Worm (Caenorhabditis elegans) whole organism, early embryonic: ENCODE results near the gene R31.2.

ENCODE experiments used
- B0310.2 ChIP-seq: sonication (generic microtip); optimal IDR thresholded peaks from 2 replicates; lab custom pipeline; 2016; ENCODE audit warnings: mild to moderate bottlenecking, missing genetic modification characterization, missing compliant biosample characterization
- ceh-13 ChIP-seq: fragments of 200-800 bp; sonication (Bioruptor generic); optimal IDR thresholded peaks from 2 replicates; lab custom pipeline; 2018; ENCODE audit warnings: mild to moderate bottlenecking, missing genetic modification characterization, missing compliant biosample characterization

DNA sequence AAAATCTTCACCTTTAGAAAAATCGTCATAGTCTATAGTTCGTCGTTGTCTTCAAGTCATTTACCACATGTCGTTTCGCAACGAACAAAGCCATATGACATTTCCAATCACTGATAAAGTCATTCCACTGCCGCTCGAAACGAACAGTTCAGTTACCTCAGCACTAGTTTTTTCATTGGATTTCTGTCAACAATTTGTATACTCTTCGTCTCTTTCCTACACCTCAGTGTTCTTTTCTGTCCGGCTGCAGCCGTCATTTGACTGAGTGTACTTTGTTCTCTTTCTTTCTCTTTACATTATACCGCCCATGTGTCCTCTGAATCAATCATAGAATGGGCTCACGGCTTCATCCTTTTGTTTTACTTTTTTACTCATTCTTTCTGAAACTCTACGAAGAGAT is 3.9 kb downstream of the R31.2 start:
- no peak for TF ChIP-seq ceh-13
- no peak for TF ChIP-seq B0310.2 (tag; lab: Kevin White, UChicago)
